3 worm cellular contexts compared by ENCODE assay signal in genomic region chrV:14347234-14347826, ce11.
A peak's percentile ranks its signal among the peaks of the same experiment; 100 is the strongest.
TF ChIP-seq lines count a peak whose summit lies in the region.

TSS of gene cept-2 (plus strand) at chrV:14347766.

TF ChIP-seq in whole organism, L1 larva, 84 proteins besides CTCF, POLR2A, EP300 and RAD21 (continued from another document and continues in another):
- peak; percentile 84 for TF ChIP-seq ceh-88 (GFP tag; IDR thresholded peaks at IDR 0.05; lab: Robert Waterston, UW)
- TF ChIP-seq fkh-10 (GFP tag; optimal IDR thresholded peaks at IDR 0.05; lab: Kevin White, UChicago) = peak; percentile 70
- TF ChIP-seq rnt-1 (tag; optimal IDR thresholded peaks at IDR 0.05; lab: Kevin White, UChicago) = peak; percentile 98
- TF ChIP-seq nhr-11 (tag; optimal IDR thresholded peaks at IDR 0.05; lab: Kevin White, UChicago) = peak; percentile 75
- TF ChIP-seq egl-27 (tag; optimal IDR thresholded peaks at IDR 0.05; lab: Kevin White, UChicago) = peak in 1 of 2 experiments; percentile 56
- TF ChIP-seq C34B4.2 (tag; optimal IDR thresholded peaks at IDR 0.05; lab: Kevin White, UChicago) = no peak
- peak; percentile 91 for TF ChIP-seq egl-13 (tag; optimal IDR thresholded peaks at IDR 0.05; lab: Kevin White, UChicago)
- TF ChIP-seq C16A3.4 (tag; optimal IDR thresholded peaks at IDR 0.05; lab: Kevin White, UChicago) = peak; percentile 98
- TF ChIP-seq elt-2 (tag; optimal IDR thresholded peaks at IDR 0.05; lab: Kevin White, UChicago) = peak; percentile 46
- TF ChIP-seq nhr-19 (GFP tag; conservative IDR thresholded peaks at IDR 0.05; lab: Robert Waterston, UW) = peak; percentile 96
- peak; percentile 93 for TF ChIP-seq lir-3 (tag; optimal IDR thresholded peaks at IDR 0.05; lab: Kevin White, UChicago; ENCODE audit: poor library complexity)
- TF ChIP-seq nhr-12 (tag; optimal IDR thresholded peaks at IDR 0.05; lab: Kevin White, UChicago) = no peak
- no peak for TF ChIP-seq tlp-1 (tag; optimal IDR thresholded peaks at IDR 0.05; lab: Kevin White, UChicago)
- TF ChIP-seq efl-1 (optimal IDR thresholded peaks at IDR 0.05; lab: Kevin White, UChicago) = peak; percentile 91 to 93
- TF ChIP-seq efl-1 (GFP tag; optimal IDR thresholded peaks at IDR 0.05 in 1 of 2; lab: Kevin White, UChicago) = peak; percentile 85 to 98
- peak; percentile 68 for TF ChIP-seq hpl-2 (GFP tag; optimal IDR thresholded peaks at IDR 0.05; lab: Kevin White, UChicago)
- peak; percentile 56 for TF ChIP-seq F16B12.6 (tag; optimal IDR thresholded peaks at IDR 0.05; lab: Kevin White, UChicago)
- TF ChIP-seq skn-1 (tag; optimal IDR thresholded peaks at IDR 0.05; lab: Kevin White, UChicago) = peak; percentile 95
- no peak for TF ChIP-seq hlh-4 (tag; optimal IDR thresholded peaks at IDR 0.05; lab: Kevin White, UChicago)
- peak; percentile 96 for TF ChIP-seq lin-13 (GFP tag; optimal IDR thresholded peaks at IDR 0.05; lab: Kevin White, UChicago)
- TF ChIP-seq isw-1 (GFP tag; IDR thresholded peaks at IDR 0.05; lab: Robert Waterston, UW) = peak; percentile 92
- TF ChIP-seq mep-1 (tag; optimal IDR thresholded peaks at IDR 0.05; lab: Kevin White, UChicago) = peak; percentile 94
- TF ChIP-seq unc-62 (GFP tag; optimal IDR thresholded peaks at IDR 0.05; lab: Kevin White, UChicago) = no peak
- TF ChIP-seq nhr-237 (tag; optimal IDR thresholded peaks at IDR 0.05; lab: Kevin White, UChicago) = peak; percentile 60
- no peak for TF ChIP-seq nhr-28 (tag; optimal IDR thresholded peaks at IDR 0.05; lab: Kevin White, UChicago)
- TF ChIP-seq alr-1 (tag; optimal IDR thresholded peaks at IDR 0.05; lab: Kevin White, UChicago; ENCODE audit: borderline replicate concordance) = no peak
- TF ChIP-seq mab-9 (GFP tag; IDR thresholded peaks at IDR 0.05; lab: Robert Waterston, UW) = peak; percentile 81
- TF ChIP-seq nhr-76 (tag; optimal IDR thresholded peaks at IDR 0.05; lab: Kevin White, UChicago) = no peak
- TF ChIP-seq fkh-4 (tag; optimal IDR thresholded peaks at IDR 0.05; lab: Kevin White, UChicago; ENCODE audit: borderline replicate concordance) = peak; percentile 85
- TF ChIP-seq ceh-82 (tag; optimal IDR thresholded peaks at IDR 0.05; lab: Kevin White, UChicago) = peak; percentile 84 to 95 (median 94)
- peak; percentile 37 for TF ChIP-seq mef-2 (tag; optimal IDR thresholded peaks at IDR 0.05; lab: Kevin White, UChicago)
- TF ChIP-seq snpc-4 (tag; optimal IDR thresholded peaks at IDR 0.05; lab: Kevin White, UChicago) = peak; percentile 89
- peak; percentile 83 for TF ChIP-seq grh-1 (GFP tag; IDR thresholded peaks at IDR 0.05; lab: Robert Waterston, UW)
- TF ChIP-seq swsn-7 (tag; optimal IDR thresholded peaks at IDR 0.05; lab: Kevin White, UChicago) = peak; percentile 95
- peak; percentile 67 for TF ChIP-seq ceh-90 (tag; optimal IDR thresholded peaks at IDR 0.05; lab: Kevin White, UChicago)
- TF ChIP-seq ceh-8 (GFP tag; optimal IDR thresholded peaks at IDR 0.05; lab: Kevin White, UChicago) = peak; percentile 84
- peak; percentile 91 for TF ChIP-seq blmp-1 (tag; optimal IDR thresholded peaks at IDR 0.05; lab: Kevin White, UChicago)
- TF ChIP-seq fos-1 (tag; optimal IDR thresholded peaks at IDR 0.05; lab: Kevin White, UChicago) = peak; percentile 71
- TF ChIP-seq nhr-85 (tag; lab: Kevin White, UChicago) = peak; percentile 96
- TF ChIP-seq ets-5 (GFP tag; IDR thresholded peaks at IDR 0.05; lab: Robert Waterston, UW) = no peak
- TF ChIP-seq irx-1 (tag; optimal IDR thresholded peaks at IDR 0.05; lab: Kevin White, UChicago) = peak; percentile 82
- TF ChIP-seq elt-3 (tag; optimal IDR thresholded peaks at IDR 0.05; lab: Kevin White, UChicago) = peak in 3 of 6 experiments; percentile 37 to 93 (median 76)
- TF ChIP-seq aly-2 (tag; optimal IDR thresholded peaks at IDR 0.05; lab: Kevin White, UChicago) = peak; percentile 78
- TF ChIP-seq vab-15 (tag; optimal IDR thresholded peaks at IDR 0.05; lab: Kevin White, UChicago) = peak; percentile 78

TF ChIP-seq in whole organism, L3 larva, 47 proteins besides CTCF, POLR2A, EP300 and RAD21 (continued from another document):
- TF ChIP-seq nhr-12 (tag; optimal IDR thresholded peaks at IDR 0.05; lab: Kevin White, UChicago) (no peak), tbx-2 (tag; optimal IDR thresholded peaks at IDR 0.05; lab: Kevin White, UChicago) (peak; percentile 75), nhr-67 (tag; optimal IDR thresholded peaks at IDR 0.05; lab: Kevin White, UChicago) (no peak), egl-27 (tag; optimal IDR thresholded peaks at IDR 0.05; lab: Kevin White, UChicago) (no peak), sea-2 (GFP tag; optimal IDR thresholded peaks at IDR 0.05; lab: Kevin White, UChicago) (no peak), egl-5 (tag; optimal IDR thresholded peaks at IDR 0.05; lab: Kevin White, UChicago) (peak; percentile 93), nhr-77 (tag; optimal IDR thresholded peaks at IDR 0.05; lab: Kevin White, UChicago) (peak; percentile 78), skn-1 (tag; optimal IDR thresholded peaks at IDR 0.05; lab: Kevin White, UChicago) (peak; percentile 56), ceh-9 (tag; optimal IDR thresholded peaks at IDR 0.05; lab: Kevin White, UChicago) (no peak), unc-62 (GFP tag; optimal IDR thresholded peaks at IDR 0.05; lab: Kevin White, UChicago) (peak; percentile 63), nhr-25 (tag; optimal IDR thresholded peaks at IDR 0.05; lab: Kevin White, UChicago) (peak; percentile 83), fkh-10 (GFP tag; optimal IDR thresholded peaks at IDR 0.05; lab: Kevin White, UChicago) (peak; percentile 76), elt-3 (tag; optimal IDR thresholded peaks at IDR 0.05; lab: Kevin White, UChicago) (no peak), nhr-11 (tag; optimal IDR thresholded peaks at IDR 0.05; lab: Kevin White, UChicago) (peak; percentile 68), lin-15B (tag; optimal IDR thresholded peaks at IDR 0.05; lab: Kevin White, UChicago) (peak; percentile 66), fos-1 (tag; optimal IDR thresholded peaks at IDR 0.05; lab: Kevin White, UChicago) (peak; percentile 30), nhr-237 (tag; optimal IDR thresholded peaks at IDR 0.05; lab: Kevin White, UChicago) (no peak), nhr-43 (tag; optimal IDR thresholded peaks at IDR 0.05; lab: Kevin White, UChicago; ENCODE audit: poor library complexity, severe bottlenecking) (peak; percentile 93), unc-39 (tag; optimal IDR thresholded peaks at IDR 0.05; lab: Kevin White, UChicago) (no peak), elt-1 (tag; optimal IDR thresholded peaks at IDR 0.05; lab: Kevin White, UChicago) (peak; percentile 62), ama-1 (optimal IDR thresholded peaks at IDR 0.05; lab: Kevin White, UChicago) (no peak), ztf-11 (tag; optimal IDR thresholded peaks at IDR 0.05; lab: Kevin White, UChicago) (no peak), nhr-28 (tag; optimal IDR thresholded peaks at IDR 0.05; lab: Kevin White, UChicago) (no peak), lsy-12 (tag; optimal IDR thresholded peaks at IDR 0.05; lab: Kevin White, UChicago) (peak; percentile 82), pha-4 (tag; optimal IDR thresholded peaks at IDR 0.05; lab: Kevin White, UChicago) (peak; percentile 95), aly-2 (tag; optimal IDR thresholded peaks at IDR 0.05; lab: Kevin White, UChicago) (no peak), zag-1 (tag; optimal IDR thresholded peaks at IDR 0.05; lab: Kevin White, UChicago) (no peak), fkh-2 (tag; optimal IDR thresholded peaks at IDR 0.05; lab: Kevin White, UChicago) (no peak)

TF ChIP-seq in whole organism, young adult, 124 proteins besides CTCF, POLR2A, EP300 and RAD21 (continued from another document):
- TF ChIP-seq tbx-9 (tag; optimal IDR thresholded peaks at IDR 0.05; lab: Kevin White, UChicago; ENCODE audit: borderline replicate concordance) (no peak), tbp1 (GFP tag; optimal IDR thresholded peaks at IDR 0.05; lab: Kevin White, UChicago) (peak; percentile 65), nfyb-1 (GFP tag; IDR thresholded peaks at IDR 0.05; lab: Robert Waterston, UW) (peak; percentile 67), tlf-1 (GFP tag; optimal IDR thresholded peaks at IDR 0.05; lab: Kevin White, UChicago) (peak; percentile 66), ceh-100 (GFP tag; IDR thresholded peaks at IDR 0.05; lab: Robert Waterston, UW) (peak; percentile 98), lsl-1 (GFP tag; optimal IDR thresholded peaks at IDR 0.05; lab: Kevin White, UChicago) (peak; percentile 67), bed-1 (GFP tag; IDR thresholded peaks at IDR 0.05; lab: Robert Waterston, UW) (no peak), Y67H2A.10 (GFP tag; conservative IDR thresholded peaks at IDR 0.05; lab: Robert Waterston, UW) (no peak), F39B2.1 (GFP tag; IDR thresholded peaks at IDR 0.05; lab: Robert Waterston, UW) (no peak), ekl-4 (GFP tag; IDR thresholded peaks at IDR 0.05; lab: Robert Waterston, UW) (peak; percentile 81), F55B11.4 (tag; optimal IDR thresholded peaks at IDR 0.05; lab: Kevin White, UChicago; ENCODE audit: borderline replicate concordance, insufficient read depth) (no peak), let-526 (GFP tag; IDR thresholded peaks at IDR 0.05; lab: Robert Waterston, UW) (0 out of 2 replicates have a peak, but pooled peaks have one; percentile 20), ets-4 (GFP tag; optimal IDR thresholded peaks at IDR 0.05; lab: Kevin White, UChicago) (no peak), egl-44 (GFP tag; IDR thresholded peaks at IDR 0.05; lab: Robert Waterston, UW) (0 out of 2 replicates have a peak, but pooled peaks have one; percentile 23), lsy-27 (tag; optimal IDR thresholded peaks at IDR 0.05; lab: Kevin White, UChicago; ENCODE audit: borderline replicate concordance, insufficient read depth) (no peak), C06A6.2 (GFP tag; conservative IDR thresholded peaks at IDR 0.05; lab: Robert Waterston, UW) (peak; percentile 75), B0261.1 (tag; optimal IDR thresholded peaks at IDR 0.05; lab: Kevin White, UChicago) (peak; percentile 22), ceh-27 (GFP tag; optimal IDR thresholded peaks at IDR 0.05; lab: Kevin White, UChicago) (peak; percentile 81), lin-35 (GFP tag; optimal IDR thresholded peaks at IDR 0.05; lab: Kevin White, UChicago) (peak in 2 of 3 experiments; percentile 58 to 92), ztf-18 (tag; optimal IDR thresholded peaks at IDR 0.05; lab: Kevin White, UChicago) (peak; percentile 80), D2030.7 (GFP tag; IDR thresholded peaks at IDR 0.05; lab: Robert Waterston, UW) (peak; percentile 27; the same call in 1 of the 2 replicates), efl-1 (GFP tag; optimal IDR thresholded peaks at IDR 0.05; lab: Kevin White, UChicago) (peak; percentile 52), F52B5.7 (tag; optimal IDR thresholded peaks at IDR 0.05; lab: Kevin White, UChicago) (no peak), dpl-1 (GFP tag; optimal IDR thresholded peaks at IDR 0.05; lab: Kevin White, UChicago) (peak; percentile 56), hlh-12 (tag; optimal IDR thresholded peaks at IDR 0.05; lab: Kevin White, UChicago) (no peak), madf-3 (GFP tag; IDR thresholded peaks at IDR 0.05; lab: Robert Waterston, UW) (0 out of 2 replicates have a peak, but pooled peaks have one; percentile 45), attf-5 (GFP tag; optimal IDR thresholded peaks at IDR 0.05; lab: Kevin White, UChicago) (peak; percentile 87), him-1 (tag; optimal IDR thresholded peaks at IDR 0.05; lab: Kevin White, UChicago) (peak; percentile 36), ceh-91 (GFP tag; IDR thresholded peaks at IDR 0.05; lab: Robert Waterston, UW) (0 out of 2 replicates have a peak, but pooled peaks have one; percentile 30), F37B4.10 (GFP tag; IDR thresholded peaks at IDR 0.05; lab: Robert Waterston, UW) (no peak), Y53F4B.3 (GFP tag; IDR thresholded peaks at IDR 0.05; lab: Robert Waterston, UW) (no peak), Y95B8A.8 (GFP tag; IDR thresholded peaks at IDR 0.05; lab: Robert Waterston, UW) (0 out of 2 replicates have a peak, but pooled peaks have one; percentile 31), nhr-90 (tag; optimal IDR thresholded peaks at IDR 0.05; lab: Kevin White, UChicago) (no peak), snpc-4 (GFP tag; optimal IDR thresholded peaks at IDR 0.05; lab: Kevin White, UChicago) (no peak), snpc-4 (tag; optimal IDR thresholded peaks at IDR 0.05; lab: Kevin White, UChicago) (peak in 2 of 4 experiments; percentile 57 to 70), nhr-80 (tag; optimal IDR thresholded peaks at IDR 0.05; lab: Kevin White, UChicago) (peak; percentile 54), mxl-1 (tag; optimal IDR thresholded peaks at IDR 0.05; lab: Kevin White, UChicago) (no peak), ccch-3 (GFP tag; optimal IDR thresholded peaks at IDR 0.05; lab: Kevin White, UChicago) (no peak), ztf-28 (GFP tag; IDR thresholded peaks at IDR 0.05; lab: Robert Waterston, UW) (0 out of 2 replicates have a peak, but pooled peaks have one; percentile 11), rcor-1 (GFP tag; IDR thresholded peaks at IDR 0.05; lab: Robert Waterston, UW) (peak; percentile 69), F33H1.4 (GFP tag; IDR thresholded peaks at IDR 0.05; lab: Robert Waterston, UW) (peak; percentile 55), ZK185.1 (tag; optimal IDR thresholded peaks at IDR 0.05; lab: Kevin White, UChicago; ENCODE audit: poor library complexity, severe bottlenecking) (peak; percentile 95)
